Worm (Caenorhabditis elegans) whole organism, young adult: ENCODE results near the gene T04F8.8.

Source experiments
- F10E7.11 ChIP-seq: sonication (generic microtip); optimal IDR thresholded peaks from 2 replicates; lab custom pipeline; 2017; ENCODE audit warnings: mild to moderate bottlenecking, missing genetic modification characterization, moderate library complexity, missing compliant biosample characterization
- F22D6.2 ChIP-seq: sonication (generic microtip); optimal IDR thresholded peaks from 2 replicates; lab custom pipeline; 2016; ENCODE audit warnings: mild to moderate bottlenecking, missing genetic modification characterization, missing compliant biosample characterization
- F55B11.4 ChIP-seq: sonication (generic microtip); optimal IDR thresholded peaks from 2 replicates; lab custom pipeline; 2016; ENCODE audit warnings: missing compliant biosample characterization, missing genetic modification characterization, borderline replicate concordance; ENCODE audit not compliant: insufficient read depth
- F57C9.4 ChIP-seq: sonication (generic microtip); optimal IDR thresholded peaks from 2 replicates; lab custom pipeline; 2017; ENCODE audit warnings: mild to moderate bottlenecking, missing genetic modification characterization, missing compliant biosample characterization
- Y53F4B.3 ChIP-seq: fragments of 200-800 bp; sonication (Bioruptor generic); IDR thresholded peaks from 2 replicates; pipeline ENCODE4 v1.3.6; 2022; ENCODE audit warnings: missing genetic modification reagents, missing genetic modification characterization, missing compliant biosample characterization
- Y95B8A.8 ChIP-seq: fragments of 200-800 bp; sonication (Bioruptor generic); IDR thresholded peaks from 2 replicates; pipeline ENCODE4 v1.3.6; 2022; ENCODE audit warnings: missing genetic modification reagents, missing genetic modification characterization, missing compliant biosample characterization
- akir-1 ChIP-seq: fragments of 200-800 bp; sonication (Bioruptor generic); optimal IDR thresholded peaks from 2 replicates; lab custom pipeline; 2018; ENCODE audit warnings: mild to moderate bottlenecking, missing genetic modification characterization, moderate library complexity, missing compliant biosample characterization
- aptf-2 ChIP-seq: fragments of 200-800 bp; sonication (Bioruptor generic); conservative IDR thresholded peaks from 2 replicates; pipeline ENCODE4 v1.3.6; 2022; ENCODE audit warnings: missing genetic modification reagents, missing genetic modification characterization, missing compliant biosample characterization
- aptf-3 ChIP-seq: fragments of 200-800 bp; sonication (Bioruptor generic); IDR thresholded peaks from 2 replicates; pipeline ENCODE4 v1.3.6; 2022; ENCODE audit warnings: missing genetic modification characterization, missing compliant biosample characterization
- attf-6 ChIP-seq: fragments of 200-800 bp; sonication (Bioruptor generic); IDR thresholded peaks from 2 replicates; pipeline ENCODE4 v1.3.6; 2022; ENCODE audit warnings: missing genetic modification reagents, missing genetic modification characterization, missing compliant biosample characterization
- bed-1 ChIP-seq: fragments of 200-800 bp; sonication (Bioruptor generic); IDR thresholded peaks from 2 replicates; pipeline ENCODE4 v1.3.6; 2022; ENCODE audit warnings: missing genetic modification reagents, missing genetic modification characterization, missing compliant biosample characterization
- ccch-3 ChIP-seq: fragments of 200-800 bp; sonication (Bioruptor generic); optimal IDR thresholded peaks from 2 replicates; lab custom pipeline; 2018; ENCODE audit warnings: mild to moderate bottlenecking, missing genetic modification characterization, missing compliant biosample characterization
- cebp-2 ChIP-seq: fragments of 200-800 bp; sonication (Bioruptor generic); IDR thresholded peaks from 2 replicates; pipeline ENCODE4 v1.3.6; 2022; ENCODE audit warnings: missing genetic modification characterization, missing compliant biosample characterization
- ceh-100 ChIP-seq: fragments of 200-800 bp; sonication (Bioruptor generic); IDR thresholded peaks from 2 replicates; pipeline ENCODE4 v1.3.6; 2022; ENCODE audit warnings: missing genetic modification reagents, missing genetic modification characterization, missing compliant biosample characterization
- chd-7 ChIP-seq: sonication (generic microtip); optimal IDR thresholded peaks from 2 replicates; lab custom pipeline; 2016; ENCODE audit warnings: mild to moderate bottlenecking, missing genetic modification characterization, moderate library complexity, missing compliant biosample characterization
- dpff-1 ChIP-seq: sonication (generic microtip); optimal IDR thresholded peaks from 2 replicates; lab custom pipeline; 2017; ENCODE audit warnings: mild to moderate bottlenecking, missing genetic modification characterization, missing compliant biosample characterization
- gei-17 ChIP-seq: fragments of 200-800 bp; sonication (Bioruptor generic); optimal IDR thresholded peaks from 2 replicates; lab custom pipeline; 2018; ENCODE audit warnings: mild to moderate bottlenecking, missing genetic modification characterization, missing compliant biosample characterization
- him-1 ChIP-seq: sonication (generic microtip); optimal IDR thresholded peaks from 2 replicates; lab custom pipeline; 2016; ENCODE audit warnings: missing genotype, missing genetic modification reagents, missing genetic modification characterization, missing compliant biosample characterization
- hmg-20 ChIP-seq: fragments of 200-800 bp; sonication (Bioruptor generic); IDR thresholded peaks from 2 replicates; pipeline ENCODE4 v1.3.6; 2022; ENCODE audit warnings: missing genetic modification reagents, missing genetic modification characterization, missing compliant biosample characterization
- let-607 ChIP-seq, 2 experiments: fragments of 200-800 bp in 1 of 2; sonication (Bioruptor generic) in 1 of 2; sonication (generic microtip) in 1 of 2; optimal IDR thresholded peaks; 2 replicates each; lab custom pipeline; 2016 to 2018; ENCODE audit warnings: mild to moderate bottlenecking in 2 of 2, missing compliant biosample characterization in 2 of 2, missing genetic modification characterization in 2 of 2, moderate library complexity in 2 of 2, missing genotype in 1 of 2
- lin-26 ChIP-seq: fragments of 200-800 bp; sonication (Bioruptor generic); IDR thresholded peaks from 2 replicates; pipeline ENCODE4 v1.3.6; 2022; ENCODE audit warnings: missing genetic modification reagents, missing genetic modification characterization, missing compliant biosample characterization
- lin-35 ChIP-seq, 3 experiments: fragments of 150-350 bp in 2 of 3; sonication (generic microtip) in 1 of 3; optimal IDR thresholded peaks; 2 replicates each; lab custom pipeline; 2014 to 2018; ENCODE audit warnings: missing biosample characterization in 3 of 3, missing genetic modification characterization in 3 of 3, missing genetic modification reagents in 3 of 3
- lin-40 ChIP-seq: sonication (generic microtip); optimal IDR thresholded peaks from 2 replicates; lab custom pipeline; 2016; ENCODE audit warnings: missing genetic modification characterization, mild to moderate bottlenecking, missing compliant biosample characterization, missing genotype, missing genetic modification reagents
- madf-3 ChIP-seq: fragments of 200-800 bp; sonication (Bioruptor generic); IDR thresholded peaks from 2 replicates; pipeline ENCODE4 v1.3.6; 2022; ENCODE audit warnings: missing genetic modification reagents, missing genetic modification characterization, missing compliant biosample characterization
- madf-8 ChIP-seq: fragments of 200-800 bp; sonication (Bioruptor generic); conservative IDR thresholded peaks from 2 replicates; pipeline ENCODE4 v1.3.6; 2022; ENCODE audit warnings: missing genetic modification reagents, missing genetic modification characterization, missing compliant biosample characterization
- mxl-1 ChIP-seq: sonication (generic microtip); optimal IDR thresholded peaks from 2 replicates; lab custom pipeline; 2016; ENCODE audit warnings: missing genetic modification characterization, missing compliant biosample characterization
- nhr-27 ChIP-seq: fragments of 200-800 bp; sonication (Bioruptor generic); optimal IDR thresholded peaks from 2 replicates; lab custom pipeline; 2018; ENCODE audit warnings: mild to moderate bottlenecking, missing genetic modification characterization, moderate library complexity, missing compliant biosample characterization
- pbrm-1 ChIP-seq: fragments of 200-800 bp; sonication (Bioruptor generic); IDR thresholded peaks from 2 replicates; pipeline ENCODE4 v1.3.6; 2022; ENCODE audit warnings: missing genetic modification reagents, missing genetic modification characterization, missing compliant biosample characterization
- rcor-1 ChIP-seq: fragments of 200-800 bp; sonication (Bioruptor generic); IDR thresholded peaks from 2 replicates; pipeline ENCODE4 v1.3.6; 2022; ENCODE audit warnings: missing genetic modification reagents, missing genetic modification characterization, missing compliant biosample characterization
- rec-8 ChIP-seq, 2 experiments: sonication (generic microtip); optimal IDR thresholded peaks; 2 replicates each; lab custom pipeline; 2016; ENCODE audit warnings: mild to moderate bottlenecking in 2 of 2, missing genetic modification characterization in 2 of 2, missing genetic modification reagents in 2 of 2, missing genotype in 2 of 2, missing biosample characterization in 1 of 2, missing compliant biosample characterization in 1 of 2, moderate library complexity in 1 of 2
- snpc-3.4 ChIP-seq: sonication (generic microtip); optimal IDR thresholded peaks from 2 replicates; lab custom pipeline; 2017; ENCODE audit warnings: missing genetic modification characterization, mild to moderate bottlenecking, missing compliant biosample characterization, antibody characterized with exemption, moderate library complexity, missing genotype, missing genetic modification reagents
- snpc-4 ChIP-seq, 5 experiments: fragments of 150-350 bp in 1 of 5; sonication (generic microtip) in 4 of 5; optimal IDR thresholded peaks; 2 replicates each; lab custom pipeline; 2014 to 2018; ENCODE audit warnings: missing genetic modification characterization in 5 of 5, missing biosample characterization in 3 of 5, antibody characterized with exemption in 2 of 5, mild to moderate bottlenecking in 2 of 5, missing compliant biosample characterization in 2 of 5, missing genotype in 2 of 5, moderate library complexity in 2 of 5, missing genetic modification reagents in 1 of 5
- somi-1 ChIP-seq: fragments of 200-800 bp; sonication (Bioruptor generic); optimal IDR thresholded peaks from 2 replicates; lab custom pipeline; 2018; ENCODE audit warnings: mild to moderate bottlenecking, missing genetic modification characterization, missing compliant biosample characterization
- sptf-2 ChIP-seq: fragments of 200-800 bp; sonication (Bioruptor generic); optimal IDR thresholded peaks from 2 replicates; lab custom pipeline; 2018; ENCODE audit warnings: mild to moderate bottlenecking, missing genetic modification characterization, missing compliant biosample characterization
- tbp1 ChIP-seq: fragments of 200-800 bp; sonication (Bioruptor generic); optimal IDR thresholded peaks from 2 replicates; lab custom pipeline; 2018; ENCODE audit warnings: mild to moderate bottlenecking, missing genetic modification characterization, missing compliant biosample characterization
- unc-62 ChIP-seq: fragments of 150-350 bp; optimal IDR thresholded peaks from 2 replicates; lab custom pipeline; 2014; ENCODE audit warnings: missing biosample characterization, missing genetic modification reagents, missing genetic modification characterization
- zim-3 ChIP-seq: sonication (generic microtip); optimal IDR thresholded peaks from 2 replicates; lab custom pipeline; 2017; ENCODE audit warnings: mild to moderate bottlenecking, missing genetic modification characterization, moderate library complexity, missing compliant biosample characterization
- ztf-28 ChIP-seq: fragments of 200-800 bp; sonication (Bioruptor generic); IDR thresholded peaks from 2 replicates; pipeline ENCODE4 v1.3.6; 2022; ENCODE audit warnings: missing genetic modification reagents, missing genetic modification characterization, missing compliant biosample characterization
- ztf-3 ChIP-seq: fragments of 200-800 bp; sonication (Bioruptor generic); optimal IDR thresholded peaks from 2 replicates; lab custom pipeline; 2018; ENCODE audit warnings: mild to moderate bottlenecking, missing genetic modification characterization, missing compliant biosample characterization

Gene T04F8.8

DNA sequence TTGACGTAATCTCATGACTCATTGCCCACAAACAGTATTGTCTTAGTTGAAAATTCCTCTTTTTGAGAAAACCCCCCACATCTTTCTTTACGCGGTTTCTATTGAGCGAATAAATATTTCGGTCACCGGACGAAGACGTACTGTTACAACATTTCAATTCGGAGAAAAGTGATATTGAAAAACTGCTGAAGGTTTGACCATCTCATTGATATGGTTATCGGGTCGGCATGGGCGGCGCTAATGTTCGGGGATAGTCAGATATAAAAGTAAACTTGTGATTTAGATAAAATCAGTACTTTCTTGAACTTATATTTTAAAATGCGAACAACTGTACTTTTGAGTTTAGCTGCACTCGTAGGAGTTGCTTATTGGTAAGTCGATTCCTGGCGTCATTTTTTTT lies at the start of gene T04F8.8:
Gene T04F8.8, plus strand, starts transcription at position 301 of the 400 bp plus-strand sequence.
- no peak for TF ChIP-seq lin-35 (GFP tag; optimal IDR thresholded peaks at IDR 0.05; lab: Kevin White, UChicago)
- TF ChIP-seq sptf-2 (GFP tag; lab: Kevin White, UChicago), result no peak
- no peak for TF ChIP-seq dpff-1
- TF ChIP-seq ztf-3 (GFP tag; lab: Kevin White, UChicago), result no peak
- no peak for TF ChIP-seq madf-3
- TF ChIP-seq F10E7.11 (tag; lab: Kevin White, UChicago), result no peak
- no peak for TF ChIP-seq snpc-4 (GFP tag; optimal IDR thresholded peaks at IDR 0.05; lab: Kevin White, UChicago)
- TF ChIP-seq snpc-4 (tag; optimal IDR thresholded peaks at IDR 0.05; lab: Kevin White, UChicago), result no peak
- no peak for TF ChIP-seq pbrm-1 (GFP tag; lab: Robert Waterston, UW)

DNA sequence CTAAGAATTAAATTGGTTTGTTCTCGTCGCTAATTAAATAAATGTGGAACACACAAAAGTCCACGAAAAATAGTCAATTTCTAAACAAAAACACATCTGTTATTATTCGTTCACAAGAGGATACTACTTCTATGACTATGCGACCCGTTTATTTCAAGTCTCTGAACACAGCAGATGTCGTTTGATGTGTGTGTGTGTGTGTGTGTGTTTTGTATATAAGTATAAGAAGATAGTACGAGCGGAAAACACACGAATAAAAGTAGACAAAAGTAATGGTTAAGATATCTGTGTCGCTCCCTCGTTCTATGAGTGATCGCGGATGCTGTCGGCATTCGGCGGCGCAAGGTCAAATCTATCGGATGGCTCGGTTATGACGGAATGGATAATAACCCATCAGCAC lies 48.4 kb upstream of the T04F8.8 start:
- TF ChIP-seq let-607 (tag; optimal IDR thresholded peaks at IDR 0.05; lab: Kevin White, UChicago), result no peak
- TF ChIP-seq bed-1 (GFP tag; lab: Robert Waterston, UW), result no peak
- no peak for TF ChIP-seq mxl-1
- TF ChIP-seq cebp-2 (GFP tag; lab: Robert Waterston, UW), result no peak
- TF ChIP-seq F57C9.4 (tag; lab: Kevin White, UChicago), result no peak
- no peak for TF ChIP-seq lin-35 (GFP tag; optimal IDR thresholded peaks at IDR 0.05; lab: Kevin White, UChicago)
- no peak for TF ChIP-seq F22D6.2 (tag; lab: Kevin White, UChicago)
- TF ChIP-seq chd-7 (tag; lab: Kevin White, UChicago), result no peak
- TF ChIP-seq unc-62 (GFP tag; lab: Kevin White, UChicago), result no peak
- TF ChIP-seq, all 124 proteins: peak for 0

DNA sequence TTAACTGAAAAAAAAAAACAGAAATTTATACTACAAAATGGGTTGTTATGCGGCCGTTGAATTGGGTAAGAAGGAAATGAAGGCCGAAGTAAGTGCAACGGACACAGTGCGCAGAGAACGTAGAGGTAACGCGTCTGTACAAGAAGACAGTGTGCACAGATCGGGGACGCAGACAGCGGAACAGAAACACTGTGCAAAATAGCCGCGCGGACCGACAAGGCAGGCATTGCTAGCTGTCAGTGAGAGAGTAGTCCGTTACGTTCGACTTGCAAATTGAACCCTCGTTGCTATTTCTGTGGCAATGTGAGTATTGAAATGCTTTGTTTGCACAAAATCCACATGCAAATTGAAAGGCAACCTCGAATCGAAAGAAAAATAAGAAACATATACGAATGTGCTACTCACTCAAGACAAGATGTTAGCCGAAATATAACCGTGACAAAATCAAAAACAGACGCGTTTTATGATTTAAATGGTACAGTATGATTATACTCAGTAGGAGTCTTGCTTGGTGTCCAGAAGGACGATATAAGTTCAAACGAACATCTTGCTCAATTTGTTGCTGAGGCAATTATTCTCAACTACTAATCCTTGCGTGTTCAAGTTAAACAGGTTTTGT lies 46.7 kb upstream of the T04F8.8 start:
- TF ChIP-seq lin-26, result 0 out of 2 replicates have a peak, but pooled peaks have one; percentile 33
- TF ChIP-seq aptf-3 (GFP tag; lab: Robert Waterston, UW), result 0 out of 2 replicates have a peak, but pooled peaks have one; percentile 23
- TF ChIP-seq madf-8 (GFP tag; lab: Robert Waterston, UW), result no peak

DNA sequence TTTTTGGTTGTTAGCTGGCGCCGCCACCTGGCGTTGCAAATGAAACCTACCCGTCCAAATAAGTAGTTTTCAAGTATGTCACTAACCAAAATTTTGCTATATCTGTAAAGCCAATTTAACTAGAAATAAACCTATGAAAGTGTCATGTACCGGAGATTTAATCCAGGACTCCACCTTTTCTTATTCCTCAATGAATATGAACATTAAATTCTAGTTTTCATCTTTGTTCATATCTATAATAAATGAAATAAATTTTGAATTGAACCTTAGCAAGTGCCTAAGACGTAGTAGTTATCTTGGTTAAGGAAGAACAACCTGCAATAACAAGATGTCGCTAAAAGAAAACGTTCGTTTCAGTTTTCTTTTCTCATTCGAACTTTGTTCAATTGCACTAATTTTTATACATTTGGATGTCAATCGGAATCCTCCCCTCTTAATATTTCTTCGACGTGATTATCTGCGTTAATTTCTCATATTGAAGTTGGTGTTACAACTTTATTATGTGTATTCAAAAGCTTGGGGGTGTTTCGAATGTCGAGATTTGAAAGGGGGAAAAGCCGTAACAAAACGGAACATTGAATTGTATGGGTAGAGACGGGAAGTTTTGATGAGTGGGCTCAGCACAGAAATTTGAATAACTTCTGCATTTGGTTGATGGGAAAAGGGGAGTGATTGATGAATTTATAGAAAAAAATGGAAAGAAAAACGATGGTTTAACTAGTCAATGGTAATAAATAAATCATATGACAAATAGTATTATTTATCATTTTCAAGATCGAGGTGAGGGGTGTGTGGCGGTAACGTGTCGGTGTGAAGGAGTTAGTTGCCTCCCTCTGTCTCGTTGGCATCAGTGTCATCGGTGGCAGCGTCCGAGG lies 43.8 kb upstream of the T04F8.8 start:
- TF ChIP-seq ccch-3 (no peak), akir-1 (GFP tag; lab: Kevin White, UChicago) (no peak), him-1 (tag; lab: Kevin White, UChicago) (no peak), snpc-3.4 (tag; lab: Kevin White, UChicago) (no peak), gei-17 (GFP tag; lab: Kevin White, UChicago) (peak; percentile 74), aptf-2 (no peak), rcor-1 (GFP tag; lab: Robert Waterston, UW) (peak; percentile 11; the same call in 1 of the 2 replicates), nhr-27 (tag; lab: Kevin White, UChicago) (no peak), lin-40 (peak; percentile 85), F55B11.4 (tag; lab: Kevin White, UChicago) (no peak), somi-1 (GFP tag; lab: Kevin White, UChicago) (peak; percentile 68), Y53F4B.3 (GFP tag; lab: Robert Waterston, UW) (no peak), hmg-20 (GFP tag; lab: Robert Waterston, UW) (peak; percentile 33; the same call in 1 of the 2 replicates), attf-6 (GFP tag; lab: Robert Waterston, UW) (peak; percentile 40; the same call in 1 of the 2 replicates), rec-8 (tag; optimal IDR thresholded peaks at IDR 0.05; lab: Kevin White, UChicago) (no peak), ztf-28 (GFP tag; lab: Robert Waterston, UW) (no peak), Y95B8A.8 (peak; percentile 60; the same call in 1 of the 2 replicates), zim-3 (tag; lab: Kevin White, UChicago) (no peak), snpc-4 (GFP tag; optimal IDR thresholded peaks at IDR 0.05; lab: Kevin White, UChicago) (no peak), snpc-4 (tag; optimal IDR thresholded peaks at IDR 0.05; lab: Kevin White, UChicago) (no peak), ceh-100 (GFP tag; lab: Robert Waterston, UW) (peak; percentile 8; the same call in 1 of the 2 replicates), tbp1 (GFP tag; lab: Kevin White, UChicago) (peak; percentile 51)
